Fruit fly (Drosophila melanogaster): ENCODE measurements around the gene TM9SF2.
A peak's percentile ranks its signal among the peaks of the same experiment; 100 is the strongest.

Gene TM9SF2

DNA sequence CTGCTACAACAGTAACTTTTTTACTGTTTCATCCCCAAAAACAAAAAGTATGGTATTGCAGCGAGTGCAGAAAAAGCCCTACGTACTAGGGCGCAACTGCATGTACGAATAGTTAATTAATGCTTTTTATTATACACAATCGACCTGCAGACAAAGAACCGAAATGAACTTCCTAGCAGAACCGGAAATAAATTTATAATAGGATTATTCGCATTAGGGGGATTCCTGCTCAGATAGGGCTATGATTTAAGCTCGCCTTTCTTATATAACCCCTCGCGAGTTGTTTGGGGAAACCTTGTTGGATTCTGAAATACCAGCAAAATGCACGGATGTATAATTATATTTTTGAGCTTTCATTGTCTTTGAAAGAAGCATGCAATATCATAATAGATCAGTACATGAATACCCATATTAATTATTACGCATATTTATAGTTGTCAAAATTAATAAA is 52.4 kb downstream of the TM9SF2 start, which contains the start of gene Cen (continued):
- TF ChIP-seq nerfin-2 (GFP tag; IDR thresholded peaks at IDR 0.05; ENCODE audit: partially characterized antibody) (no peak), Max (GFP tag; optimal IDR thresholded peaks at IDR 0.05) (peak; percentile 28), cad (GFP tag; optimal IDR thresholded peaks at IDR 0.05) (no peak), pho (GFP tag; optimal IDR thresholded peaks at IDR 0.05) (peak; percentile 25), maf-S (GFP tag; optimal IDR thresholded peaks at IDR 0.05) (peak; percentile 4), schlank (tag; optimal IDR thresholded peaks at IDR 0.05) (no peak), ttk (GFP tag; IDR thresholded peaks at IDR 0.05) (peak; percentile 32; the same call in 1 of the 2 replicates), BEAF-32 (GFP tag; optimal IDR thresholded peaks at IDR 0.05) (no peak), H2.0 (GFP tag; IDR thresholded peaks at IDR 0.05) (peak; percentile 45), sima (GFP tag; optimal IDR thresholded peaks at IDR 0.05) (no peak), CrebB (tag; optimal IDR thresholded peaks at IDR 0.05) (no peak), Mes4 (GFP tag; optimal IDR thresholded peaks at IDR 0.05) (peak; percentile 18), CG10274 (GFP tag; optimal IDR thresholded peaks at IDR 0.05) (no peak), CG8765 (GFP tag; IDR thresholded peaks at IDR 0.05) (peak; percentile 15; the same call in 1 of the 2 replicates), CG10543 (GFP tag; optimal IDR thresholded peaks at IDR 0.05) (no peak), Sox102F (GFP tag; optimal IDR thresholded peaks at IDR 0.05) (peak; percentile 47), dysf (GFP tag; IDR thresholded peaks at IDR 0.05) (peak; percentile 49; the same call in 2 of the 3 replicates), Ssrp (tag; optimal IDR thresholded peaks at IDR 0.05) (peak; percentile 14), CG5180 (GFP tag; optimal IDR thresholded peaks at IDR 0.05) (no peak), ham (GFP tag; IDR thresholded peaks at IDR 0.05) (no peak), CG33213 (GFP tag; optimal IDR thresholded peaks at IDR 0.05) (peak; percentile 18), CG10462 (GFP tag; optimal IDR thresholded peaks at IDR 0.05) (no peak), dimm (GFP tag; IDR thresholded peaks at IDR 0.05) (no peak), B-H1 (GFP tag; IDR thresholded peaks at IDR 0.05) (no peak), CG2199 (GFP tag; IDR thresholded peaks at IDR 0.05) (no peak), CG4328 (GFP tag; optimal IDR thresholded peaks at IDR 0.05) (no peak), mam (GFP tag; optimal IDR thresholded peaks at IDR 0.05) (peak; percentile 5), Hmr (GFP tag; optimal IDR thresholded peaks at IDR 0.05) (peak; percentile 43), CG13424 (tag; optimal IDR thresholded peaks at IDR 0.05) (peak; percentile 23), Ets97D (GFP tag; optimal IDR thresholded peaks at IDR 0.05) (peak; percentile 58), CG8089 (GFP tag; optimal IDR thresholded peaks at IDR 0.05) (peak; percentile 10), bbx (GFP tag; IDR thresholded peaks at IDR 0.05; ENCODE audit: partially characterized antibody) (no peak), CG32532 (GFP tag; IDR thresholded peaks at IDR 0.05) (peak; percentile 31; the same call in 1 of the 2 replicates), amos (GFP tag; IDR thresholded peaks at IDR 0.05; ENCODE audit: partially characterized antibody) (no peak), eyg (GFP tag; optimal IDR thresholded peaks at IDR 0.05) (peak; percentile 13), CG7357 (GFP tag; IDR thresholded peaks at IDR 0.05) (no peak), CG8281 (tag; optimal IDR thresholded peaks at IDR 0.05) (no peak), CG9817 (tag; optimal IDR thresholded peaks at IDR 0.05) (peak; percentile 1), CG13296 (GFP tag; optimal IDR thresholded peaks at IDR 0.05) (no peak), Xrp1 (GFP tag; IDR thresholded peaks at IDR 0.05) (no peak), ind (GFP tag; optimal IDR thresholded peaks at IDR 0.05) (no peak), jumu (GFP tag; optimal IDR thresholded peaks at IDR 0.05) (no peak), Bteb2 (GFP tag; optimal IDR thresholded peaks at IDR 0.05) (no peak), trh (GFP tag; optimal IDR thresholded peaks at IDR 0.05) (no peak), zfh1 (GFP tag; IDR thresholded peaks at IDR 0.05) (peak; percentile 41; the same call in 1 of the 3 replicates), CG1792 (GFP tag; optimal IDR thresholded peaks at IDR 0.05) (no peak), jigr1 (GFP tag; IDR thresholded peaks at IDR 0.05) (no peak), Ptx1 (GFP tag; IDR thresholded peaks at IDR 0.05) (peak; percentile 56; the same call in 1 of the 2 replicates), CkIIα-i1 (GFP tag; IDR thresholded peaks at IDR 0.05) (no peak), CG10366 (GFP tag; IDR thresholded peaks at IDR 0.05) (peak; percentile 47), rib (GFP tag; IDR thresholded peaks at IDR 0.05) (no peak), Spps (tag; optimal IDR thresholded peaks at IDR 0.05) (no peak)
